Fruit fly (Drosophila melanogaster) whole organism, adult: ENCODE measurements around the gene CG17652.

Source experiments
- CG11617 ChIP-seq: fragments of 200-800 bp; sonication (Bioruptor generic); optimal IDR thresholded peaks from 2 replicates; lab custom pipeline; 2017; ENCODE audit warnings: mild to moderate bottlenecking, missing biosample characterization, missing genetic modification reagents, missing genetic modification characterization
- CG12768 ChIP-seq: fragments of 200-800 bp; sonication (Bioruptor generic); optimal IDR thresholded peaks from 2 replicates; lab custom pipeline; 2017; ENCODE audit warnings: missing biosample characterization, missing genetic modification characterization, mild to moderate bottlenecking, moderate library complexity, missing genetic modification reagents
- CG14711 ChIP-seq: fragments of 200-800 bp; sonication (Bioruptor generic); optimal IDR thresholded peaks from 2 replicates; lab custom pipeline; 2018; ENCODE audit warnings: missing biosample characterization, mild to moderate bottlenecking, missing genetic modification characterization, moderate library complexity
- CG1620 ChIP-seq: fragments of 200-800 bp; sonication (Bioruptor generic); optimal IDR thresholded peaks from 2 replicates; lab custom pipeline; 2016; ENCODE audit warnings: missing biosample characterization, missing genetic modification characterization
- CG33017 ChIP-seq: fragments of 200-800 bp; sonication (Bioruptor generic); optimal IDR thresholded peaks from 2 replicates; lab custom pipeline; 2018; ENCODE audit warnings: missing biosample characterization, mild to moderate bottlenecking, missing genetic modification characterization, moderate library complexity
- CG5204 ChIP-seq: fragments of 200-800 bp; sonication (Bioruptor generic); optimal IDR thresholded peaks from 2 replicates; lab custom pipeline; 2016; ENCODE audit warnings: missing biosample characterization, missing genetic modification characterization
- CG7045 ChIP-seq: fragments of 200-800 bp; sonication (Bioruptor generic); optimal IDR thresholded peaks from 2 replicates; lab custom pipeline; 2017; ENCODE audit warnings: missing biosample characterization, mild to moderate bottlenecking, missing genetic modification characterization
- CG7101 ChIP-seq: fragments of 200-800 bp; sonication (Bioruptor generic); optimal IDR thresholded peaks from 2 replicates; lab custom pipeline; 2018; ENCODE audit warnings: missing biosample characterization, mild to moderate bottlenecking, missing genetic modification characterization, moderate library complexity
- Clk ChIP-seq: fragments of 200-800 bp; sonication (Bioruptor generic); optimal IDR thresholded peaks from 2 replicates; lab custom pipeline; 2017; ENCODE audit warnings: missing biosample characterization, missing genetic modification characterization
- Crg-1 ChIP-seq: fragments of 200-800 bp; sonication (Bioruptor generic); optimal IDR thresholded peaks from 2 replicates; lab custom pipeline; 2016; ENCODE audit warnings: missing biosample characterization, missing genetic modification characterization
- Hr96 ChIP-seq: fragments of 200-800 bp; sonication (Bioruptor generic); optimal IDR thresholded peaks from 2 replicates; lab custom pipeline; 2016; ENCODE audit warnings: missing biosample characterization, missing genetic modification characterization
- Mnt ChIP-seq: fragments of 200-800 bp; sonication (Bioruptor generic); optimal IDR thresholded peaks from 2 replicates; lab custom pipeline; 2016; ENCODE audit warnings: missing biosample characterization, mild to moderate bottlenecking, missing genetic modification characterization
- bab1 ChIP-seq: fragments of 200-800 bp; sonication (Bioruptor generic); optimal IDR thresholded peaks from 3 replicates; lab custom pipeline; 2019; ENCODE audit warnings: missing biosample characterization, mild to moderate bottlenecking, missing genetic modification characterization, moderate library complexity
- cic ChIP-seq: fragments of 200-800 bp; sonication (Bioruptor generic); optimal IDR thresholded peaks from 2 replicates; lab custom pipeline; 2017; ENCODE audit warnings: missing biosample characterization, mild to moderate bottlenecking, missing genetic modification characterization, moderate library complexity
- cnc ChIP-seq, 2 experiments: fragments of >200 bp; optimal IDR thresholded peaks; 2 replicates each; lab custom pipeline; 2017
- kay ChIP-seq: fragments of 200-800 bp; sonication (Bioruptor generic); peaks from one replicate; lab custom pipeline; 2016; ENCODE audit warnings: missing biosample characterization, missing genetic modification characterization, borderline replicate concordance
- ovo ChIP-seq: fragments of 200-800 bp; sonication (Bioruptor generic); optimal IDR thresholded peaks from 2 replicates; lab custom pipeline; 2016; ENCODE audit warnings: missing biosample characterization, missing genetic modification characterization
- pad ChIP-seq: fragments of 200-800 bp; sonication (Bioruptor generic); optimal IDR thresholded peaks from 3 replicates; lab custom pipeline; 2017; ENCODE audit warnings: missing biosample characterization, missing genetic modification characterization, mild to moderate bottlenecking, moderate library complexity, missing genetic modification reagents
- tj ChIP-seq: fragments of 200-800 bp; sonication (Bioruptor generic); optimal IDR thresholded peaks from 3 replicates; lab custom pipeline; 2017; ENCODE audit warnings: missing biosample characterization, mild to moderate bottlenecking, missing genetic modification characterization, moderate library complexity
- toe ChIP-seq: fragments of 200-800 bp; sonication (Bioruptor generic); optimal IDR thresholded peaks from 2 replicates; lab custom pipeline; 2016; ENCODE audit warnings: missing biosample characterization, missing genetic modification characterization

Gene CG17652

DNA sequence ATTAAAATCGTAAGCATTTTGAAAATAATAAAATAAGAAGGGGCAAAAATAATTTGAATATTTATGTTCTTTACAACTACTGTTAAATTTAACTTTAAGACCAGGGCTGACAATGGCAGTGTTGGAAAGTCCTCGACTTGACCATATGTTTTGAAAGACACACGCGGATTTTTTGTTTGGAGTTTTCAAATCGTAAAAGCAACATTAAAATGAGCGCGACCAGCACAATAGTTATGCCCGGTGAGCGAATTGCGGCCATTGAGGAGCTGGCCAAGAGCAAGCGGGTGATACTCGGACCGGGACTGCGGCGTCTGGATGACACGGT lies 3.6 kb downstream of the CG17652 start, which contains the start of gene Rrp40:
Gene Rrp40 (plus strand): TSS at position 113 of the 325 bp plus-strand sequence.
- TF ChIP-seq Mnt (GFP tag; lab: Kevin White, UChicago) (peak; percentile 47), pad (peak; percentile 0), CG12768 (GFP tag; lab: Kevin White, UChicago) (no peak), Hr96 (GFP tag; lab: Kevin White, UChicago) (no peak), CG33017 (peak; percentile 47), cic (GFP tag; lab: Kevin White, UChicago) (no peak), kay (GFP tag; lab: Kevin White, UChicago) (peak; percentile 25), CG14711 (tag; lab: Kevin White, UChicago) (peak; percentile 0)

DNA sequence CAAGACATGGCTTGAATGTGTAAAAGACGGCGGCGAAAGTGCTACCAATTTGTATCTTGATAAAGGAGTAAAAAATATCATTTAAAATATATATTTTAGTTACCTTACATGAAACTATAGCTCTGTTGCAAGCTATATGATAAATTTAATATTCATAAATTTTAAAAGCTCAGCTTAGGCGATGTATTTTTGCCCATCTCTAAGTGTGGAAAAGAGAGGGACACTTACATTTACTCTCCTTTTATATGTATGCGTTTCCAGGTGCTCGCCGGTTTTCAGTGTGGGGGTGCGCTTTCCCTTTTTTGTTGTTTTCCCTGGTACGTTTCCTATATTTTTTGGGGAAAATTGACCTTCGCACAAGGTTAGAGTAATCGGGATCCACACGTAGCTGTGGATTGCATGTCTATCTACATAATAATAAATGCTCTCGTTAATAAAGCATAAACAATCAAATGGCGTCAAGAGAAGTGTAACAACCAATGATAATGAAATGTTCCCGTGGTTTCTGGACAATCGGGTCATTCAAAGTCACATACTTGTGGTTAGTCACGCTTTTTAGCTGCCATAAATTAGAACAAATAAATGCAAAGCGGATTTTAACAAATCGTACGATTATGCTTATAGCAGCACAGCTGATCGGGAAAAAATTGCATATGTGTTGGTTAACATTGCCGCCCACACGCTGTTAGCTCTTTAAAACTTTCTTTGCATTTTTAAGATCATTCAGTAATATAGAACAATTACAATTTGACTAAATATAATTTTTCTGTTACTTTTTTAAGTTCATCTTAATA lies 4.1 kb downstream of the CG17652 start:
- peak; percentile 90 for TF ChIP-seq CG14711 (tag; lab: Kevin White, UChicago)
- TF ChIP-seq cic (GFP tag; lab: Kevin White, UChicago), result peak; percentile 97
- peak; percentile 98 for TF ChIP-seq toe (GFP tag; lab: Kevin White, UChicago)
- TF ChIP-seq CG12768 (GFP tag; lab: Kevin White, UChicago), result peak; percentile 99
- peak; percentile 95 for TF ChIP-seq tj (GFP tag; lab: Kevin White, UChicago)
- peak; percentile 99 for TF ChIP-seq kay (GFP tag; lab: Kevin White, UChicago)
- TF ChIP-seq CG7101 (tag; lab: Kevin White, UChicago), result peak; percentile 99
- TF ChIP-seq Crg-1 (GFP tag; lab: Kevin White, UChicago), result peak; percentile 98
- peak; percentile 45 for TF ChIP-seq pad
- TF ChIP-seq CG33017, result peak; percentile 99
- TF ChIP-seq ovo (GFP tag; lab: Kevin White, UChicago), result peak; percentile 99
- TF ChIP-seq cnc (optimal IDR thresholded peaks at IDR 0.05; lab: Kevin White, UChicago), result no peak
- TF ChIP-seq CG11617 (GFP tag; lab: Kevin White, UChicago), result peak; percentile 100
- peak; percentile 99 for TF ChIP-seq bab1 (GFP tag; lab: Kevin White, UChicago)
- TF ChIP-seq Clk (GFP tag; lab: Kevin White, UChicago), result peak; percentile 98
- peak; percentile 94 for TF ChIP-seq CG1620
- TF ChIP-seq Mnt (GFP tag; lab: Kevin White, UChicago), result peak; percentile 97
- TF ChIP-seq CG7045 (GFP tag; lab: Kevin White, UChicago), result peak; percentile 99
- peak; percentile 99 for TF ChIP-seq CG5204
- peak; percentile 96 for TF ChIP-seq Hr96 (GFP tag; lab: Kevin White, UChicago)

DNA sequence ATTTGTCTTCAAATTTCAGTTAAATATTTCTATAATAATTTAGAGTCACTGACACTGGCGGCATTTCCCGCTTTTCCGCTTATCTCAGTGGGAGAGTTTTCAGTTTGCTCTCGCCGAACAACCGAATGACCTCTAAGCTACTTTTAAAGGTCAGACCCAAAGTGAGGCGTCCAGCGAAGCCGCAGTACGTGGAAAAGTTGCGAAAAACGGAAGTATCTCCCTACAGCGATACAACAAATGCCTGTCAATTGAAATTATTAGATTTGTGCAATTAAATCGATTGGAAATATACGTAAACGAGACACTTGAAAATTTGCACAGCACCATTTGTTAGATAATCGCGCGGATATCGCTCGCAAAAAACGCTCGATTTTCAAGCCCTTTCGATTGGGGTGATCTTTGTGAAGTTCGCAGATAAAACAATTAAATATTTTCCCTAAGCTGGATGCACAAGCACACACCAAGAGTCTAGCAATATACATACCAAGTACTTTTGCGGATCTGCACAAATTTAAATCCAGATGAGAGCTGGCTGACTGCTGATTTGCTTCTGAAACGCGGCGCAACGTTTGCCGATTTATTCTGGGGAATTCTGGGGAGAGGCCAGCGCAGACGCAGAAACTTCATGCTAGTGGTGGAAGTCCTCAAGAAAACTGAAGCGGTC lies 4.9 kb downstream of the CG17652 start:
- TF ChIP-seq pad (peak; percentile 94), kay (GFP tag; lab: Kevin White, UChicago) (no peak)

DNA sequence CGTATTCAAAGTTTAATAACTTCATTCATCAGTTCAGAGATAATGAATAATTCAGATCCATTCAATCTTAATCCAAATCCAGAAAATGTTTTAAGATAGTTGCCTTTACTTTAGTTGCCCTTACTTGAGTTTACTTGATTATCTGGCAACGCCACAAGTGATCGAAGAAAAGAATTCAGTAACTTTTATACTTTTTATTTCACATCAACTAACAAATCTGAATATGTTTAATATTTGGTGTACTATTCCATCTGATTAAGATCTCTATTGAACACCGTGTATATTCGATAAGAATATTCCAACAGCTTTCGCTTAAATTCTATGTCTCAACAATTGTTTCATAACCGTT lies 7.6 kb downstream of the CG17652 start:
- TF ChIP-seq CG1620, result no peak
- peak; percentile 93 for TF ChIP-seq kay (GFP tag; lab: Kevin White, UChicago)
- no peak for TF ChIP-seq bab1 (GFP tag; lab: Kevin White, UChicago)

DNA sequence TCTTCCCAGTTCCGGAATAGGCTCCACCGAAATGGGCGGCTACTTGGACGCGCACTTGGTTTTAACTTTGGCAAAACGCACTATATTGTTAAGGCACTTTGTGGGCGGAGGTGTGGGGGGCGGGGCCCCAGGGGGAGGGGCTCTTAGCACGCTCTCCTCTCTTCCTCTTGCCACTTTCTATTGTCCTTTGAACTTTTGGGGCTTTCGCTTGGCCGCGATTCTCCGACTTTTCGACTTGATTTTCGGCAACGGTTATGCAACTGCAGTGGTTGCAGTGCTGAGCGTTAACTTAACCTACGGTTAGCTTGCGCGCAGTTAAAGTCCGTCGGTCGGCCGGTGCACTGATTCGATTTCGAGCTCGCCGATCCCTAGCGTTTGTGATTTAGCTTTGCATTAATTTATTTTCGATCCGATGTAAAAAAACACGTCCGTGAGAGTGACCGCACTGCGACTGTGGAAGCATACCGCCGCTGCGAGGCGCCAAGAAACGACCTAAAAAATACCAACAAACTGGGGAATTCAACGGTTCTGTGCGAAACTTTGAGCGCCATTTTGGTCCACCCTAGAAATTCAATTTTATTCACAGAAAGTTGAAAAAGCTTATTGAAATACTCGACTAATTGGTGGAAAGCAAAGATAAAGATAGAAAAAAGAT lies 8.1 kb downstream of the CG17652 start, which contains the start of gene Rim2:
Gene Rim2 (minus strand): TSS at position 452 of the 655 bp plus-strand sequence.
- TF ChIP-seq pad (peak; percentile 42), CG7101 (tag; lab: Kevin White, UChicago) (peak; percentile 93), CG14711 (tag; lab: Kevin White, UChicago) (no peak), CG12768 (GFP tag; lab: Kevin White, UChicago) (peak; percentile 24), cic (GFP tag; lab: Kevin White, UChicago) (peak; percentile 76), CG33017 (peak; percentile 29), CG5204 (no peak), cnc (optimal IDR thresholded peaks at IDR 0.05; lab: Kevin White, UChicago) (no peak), CG11617 (GFP tag; lab: Kevin White, UChicago) (peak; percentile 46), toe (GFP tag; lab: Kevin White, UChicago) (no peak), CG1620 (peak; percentile 45), Mnt (GFP tag; lab: Kevin White, UChicago) (peak; percentile 60), tj (GFP tag; lab: Kevin White, UChicago) (no peak), Crg-1 (GFP tag; lab: Kevin White, UChicago) (peak; percentile 2), bab1 (GFP tag; lab: Kevin White, UChicago) (peak; percentile 60), ovo (GFP tag; lab: Kevin White, UChicago) (no peak)
